Worm (Caenorhabditis elegans): ENCODE data around the gene npr-26.

DNA sequence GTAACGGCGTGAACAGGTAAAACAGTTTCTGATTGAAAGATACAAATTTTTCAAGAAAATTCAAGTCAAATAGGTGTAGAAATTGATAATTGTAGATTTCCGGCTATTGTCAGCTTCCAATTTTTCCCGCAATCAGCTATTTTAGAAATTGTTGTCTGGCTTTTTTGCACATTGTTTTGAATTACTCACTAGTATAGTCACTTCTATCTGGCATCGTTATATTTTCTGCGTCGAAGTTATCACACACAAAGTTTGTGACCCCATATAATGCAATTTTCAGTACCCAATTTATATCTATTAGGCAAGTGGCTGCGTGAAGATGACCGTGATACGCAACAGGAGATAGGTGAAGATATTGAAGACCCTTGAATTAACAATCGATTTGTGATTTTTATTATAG, 17.6 kb upstream of the npr-26 start:
- TF ChIP-seq ama-1 (optimal IDR thresholded peaks at IDR 0.05) (no peak), unc-39 (tag; optimal IDR thresholded peaks at IDR 0.05) (no peak), F13H6.1 (tag; optimal IDR thresholded peaks at IDR 0.05) (no peak)

All from whole organism, L2 larva.